Worm (Caenorhabditis elegans) whole organism, dauer: Measurements from ENCODE around the gene ttr-35.

ENCODE experiments used
- unc-62 ChIP-seq: sonication (generic microtip); optimal IDR thresholded peaks from 2 replicates; lab custom pipeline; 2017; ENCODE audit warnings: missing biosample characterization, missing genetic modification reagents, missing genetic modification characterization

Gene ttr-35

DNA sequence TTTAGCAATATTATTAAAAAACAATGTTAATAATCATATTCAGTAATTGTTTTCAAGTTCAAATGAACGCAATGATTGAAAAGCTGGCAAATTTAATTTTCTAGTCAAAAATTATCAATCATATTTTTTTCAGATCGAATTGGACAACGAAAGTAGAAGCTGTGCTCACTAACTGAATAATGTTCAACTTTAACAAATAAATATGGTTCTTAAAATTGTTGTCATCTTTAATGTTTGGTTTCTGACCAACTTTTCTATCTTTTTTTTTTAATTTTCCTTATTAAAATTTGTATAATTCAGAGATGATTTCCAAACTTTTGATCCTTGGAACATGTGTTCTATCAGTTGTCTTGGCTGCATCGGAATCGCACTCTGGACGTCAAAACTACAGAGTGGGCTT, at the start of gene ttr-35:
Gene ttr-35 (plus strand): TSS at position 301 of the 400 bp plus-strand sequence.
- no peak for TF ChIP-seq unc-62 (GFP tag; lab: Kevin White, UChicago)

DNA sequence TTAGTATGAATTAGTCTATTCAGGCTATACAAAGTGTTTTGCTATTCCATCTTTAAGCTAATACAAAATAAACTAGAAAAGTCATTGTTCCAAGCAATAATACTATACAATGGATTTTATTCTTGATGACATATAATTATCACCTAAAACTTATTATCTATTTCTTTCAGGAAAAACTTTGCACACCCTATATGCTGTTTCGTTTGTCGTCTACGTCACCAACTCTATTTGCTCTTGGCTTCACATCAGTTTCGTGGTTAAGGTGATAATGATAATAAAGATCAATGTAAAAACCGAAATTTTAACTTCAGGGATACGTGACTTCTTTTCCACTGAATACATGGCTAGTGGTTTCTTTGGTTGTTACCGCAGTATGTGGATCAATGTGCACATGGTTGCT, 49.6 kb upstream of the ttr-35 start:
- no peak for TF ChIP-seq unc-62 (GFP tag; lab: Kevin White, UChicago)

DNA sequence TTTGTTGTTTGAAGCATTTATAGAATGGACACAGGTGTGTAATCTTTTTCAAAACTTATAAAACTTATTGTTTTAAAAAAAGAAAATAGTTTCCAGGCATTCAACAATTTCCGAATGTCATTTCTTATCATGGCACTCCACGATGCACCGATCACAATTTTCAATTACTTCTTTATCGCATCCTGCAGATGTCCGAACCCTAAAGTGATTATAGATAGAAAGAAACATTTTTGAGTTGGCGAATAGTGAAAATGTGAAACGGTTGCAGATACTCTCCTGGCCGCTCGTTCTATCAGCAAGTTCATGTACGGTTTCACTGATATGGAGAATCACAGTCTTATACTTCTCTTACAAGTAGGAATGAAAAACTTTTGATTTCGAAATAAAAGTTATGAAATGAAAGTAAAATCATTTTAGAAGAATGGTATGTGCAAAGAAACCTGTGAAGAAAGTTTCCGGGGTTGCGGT, 49.1 kb upstream of the ttr-35 start, which contains the start of gene C15B12.2:
Gene C15B12.2 (plus strand): TSS at position 418 of the 468 bp plus-strand sequence.
- TF ChIP-seq unc-62 (GFP tag; lab: Kevin White, UChicago), result no peak

DNA sequence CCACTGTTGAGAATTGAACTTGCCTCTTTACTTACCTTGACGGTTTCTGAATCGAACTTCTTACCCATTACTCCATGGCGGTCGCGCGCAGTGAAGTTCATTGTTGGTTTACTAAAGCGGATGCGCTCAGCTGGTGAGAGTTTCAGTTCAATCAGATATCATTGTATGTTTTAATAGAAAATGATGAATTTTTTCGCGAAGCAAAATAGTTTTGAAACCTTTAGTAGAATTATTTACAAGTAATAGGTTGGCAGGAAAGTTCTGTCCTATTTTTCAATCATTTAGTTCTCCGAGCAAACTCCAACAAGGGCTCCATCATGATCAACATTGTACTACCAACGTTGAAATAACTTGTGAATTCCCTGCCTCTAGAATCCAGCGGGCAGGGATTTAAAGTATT, 44.6 kb upstream of the ttr-35 start, which contains the start of gene C15B12.3:
Gene C15B12.3 (minus strand): TSS at position 101 of the 400 bp plus-strand sequence.
- no peak for TF ChIP-seq unc-62 (GFP tag; lab: Kevin White, UChicago)

DNA sequence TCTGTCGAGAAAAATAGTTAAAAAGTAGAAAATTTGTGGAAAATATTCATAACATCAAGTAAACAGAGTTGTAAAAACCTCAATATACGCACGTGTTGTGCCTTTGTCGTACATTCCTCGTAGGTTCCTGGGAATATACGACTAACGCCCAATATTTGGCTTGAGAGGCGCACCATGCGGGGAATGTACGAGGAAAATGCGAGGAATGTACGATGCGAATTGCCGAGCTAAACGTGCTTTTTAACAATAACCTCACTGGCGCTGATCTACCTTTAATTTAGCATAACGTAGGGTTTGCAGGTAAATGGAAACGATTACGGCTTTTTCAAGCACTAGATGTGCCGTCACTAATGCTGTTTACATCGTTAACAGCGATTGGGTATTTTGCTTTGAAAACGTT, 43.6 kb upstream of the ttr-35 start, which contains the start of gene C15B12.9:
Gene C15B12.9 (plus strand): TSS at position 301 of the 400 bp plus-strand sequence.
- no peak for TF ChIP-seq unc-62 (GFP tag; lab: Kevin White, UChicago)

DNA sequence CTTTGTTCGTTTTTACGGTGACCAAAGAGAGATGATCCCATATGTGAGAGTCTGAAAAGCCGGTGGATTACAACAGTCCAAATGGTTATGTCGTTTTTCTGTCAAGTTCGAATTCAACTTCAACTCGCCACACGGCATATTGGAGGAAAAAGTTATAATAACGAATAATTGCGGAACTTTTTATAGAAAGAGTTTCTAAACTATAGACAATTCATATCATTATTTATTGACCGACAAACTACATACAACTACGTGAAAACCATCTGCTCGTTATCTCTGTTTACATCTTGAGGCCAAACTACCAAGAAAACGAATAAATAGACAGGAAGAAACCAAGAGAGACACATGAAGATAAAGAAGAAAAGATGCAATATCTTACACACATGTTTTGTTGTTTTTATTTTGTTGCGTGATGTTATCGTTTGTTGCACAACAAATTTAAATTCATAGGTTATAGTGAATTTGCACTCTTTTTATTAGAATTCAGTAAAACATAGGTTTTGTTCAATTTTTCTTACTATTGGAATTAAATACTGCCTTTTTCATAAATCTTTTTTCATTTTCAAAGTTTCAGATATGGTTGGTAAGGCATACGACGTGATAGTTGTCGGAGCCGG, 38.3 kb upstream of the ttr-35 start, which contains the start of the genes C15B12.4 and C15B12.8:
Gene C15B12.4 (minus strand): TSS at position 51 of the 617 bp plus-strand sequence.
Gene C15B12.8 (plus strand): TSS at position 567 of the 617 bp plus-strand sequence.
- no peak for TF ChIP-seq unc-62 (GFP tag; lab: Kevin White, UChicago)

DNA sequence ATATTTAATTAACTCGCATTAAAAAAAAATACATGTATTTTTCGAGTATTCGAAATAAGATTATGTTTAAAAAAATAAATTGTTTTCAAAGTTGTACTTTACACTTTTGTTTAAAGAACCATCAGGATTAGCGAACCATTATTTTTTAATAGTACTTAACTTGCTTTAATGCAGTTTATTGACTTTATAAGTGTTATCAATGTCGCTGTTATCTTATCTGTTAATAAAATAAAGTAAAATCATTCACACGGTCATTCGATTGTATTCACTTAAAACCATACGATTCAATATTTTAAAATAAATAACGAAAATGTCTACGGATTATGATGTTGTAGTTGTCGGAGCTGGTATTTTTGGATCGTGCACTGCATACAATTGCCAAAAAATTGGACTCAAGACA, 35.5 kb upstream of the ttr-35 start, which contains the start of gene C15B12.1:
Gene C15B12.1 (plus strand): TSS at position 271 of the 400 bp plus-strand sequence.
- no peak for TF ChIP-seq unc-62 (GFP tag; lab: Kevin White, UChicago)

DNA sequence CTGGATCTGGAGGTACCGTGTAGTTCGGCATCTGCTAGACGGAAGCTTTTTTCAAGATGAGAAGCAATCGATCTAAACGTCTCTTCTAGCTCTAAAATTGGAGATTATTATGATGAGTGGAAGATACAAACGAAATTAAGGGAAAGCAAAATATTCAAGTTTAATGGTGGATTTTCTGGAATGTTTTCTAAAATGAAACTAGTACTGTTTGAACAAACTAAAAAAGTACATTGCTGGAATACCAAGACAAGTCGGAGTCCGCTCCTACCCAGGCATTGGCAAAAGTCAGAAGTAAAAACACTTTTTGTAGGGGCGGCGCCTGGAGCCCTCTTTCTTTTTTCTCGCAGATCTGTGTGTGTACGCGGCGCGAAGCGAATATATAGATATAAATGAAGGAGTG, 27.3 kb upstream of the ttr-35 start, which contains the start of gene gar-1:
Gene gar-1 (minus strand): TSS at position 101 of the 400 bp plus-strand sequence.
- TF ChIP-seq unc-62 (GFP tag; lab: Kevin White, UChicago), result no peak

DNA sequence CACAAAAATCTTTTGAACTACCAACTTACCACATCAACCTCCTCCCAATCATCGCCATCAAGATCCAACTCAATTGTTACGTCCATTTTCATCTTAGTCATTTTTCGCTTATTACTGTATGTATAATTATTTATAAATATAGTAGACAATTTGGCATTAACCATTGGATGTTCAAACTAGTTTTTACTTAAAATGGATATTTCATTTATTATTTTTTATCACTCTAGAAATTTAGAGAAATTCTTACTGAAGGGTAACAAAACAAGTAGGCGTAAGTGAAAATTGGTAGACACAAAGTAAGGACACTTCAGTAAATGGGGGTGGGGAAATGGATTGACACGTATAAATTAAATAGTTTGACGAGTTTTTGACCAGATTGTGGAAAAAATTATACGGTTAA, 12.3 kb upstream of the ttr-35 start, which contains the start of gene actl-1:
Gene actl-1 (minus strand): TSS at position 101 of the 400 bp plus-strand sequence.
- no peak for TF ChIP-seq unc-62 (GFP tag; lab: Kevin White, UChicago)

DNA sequence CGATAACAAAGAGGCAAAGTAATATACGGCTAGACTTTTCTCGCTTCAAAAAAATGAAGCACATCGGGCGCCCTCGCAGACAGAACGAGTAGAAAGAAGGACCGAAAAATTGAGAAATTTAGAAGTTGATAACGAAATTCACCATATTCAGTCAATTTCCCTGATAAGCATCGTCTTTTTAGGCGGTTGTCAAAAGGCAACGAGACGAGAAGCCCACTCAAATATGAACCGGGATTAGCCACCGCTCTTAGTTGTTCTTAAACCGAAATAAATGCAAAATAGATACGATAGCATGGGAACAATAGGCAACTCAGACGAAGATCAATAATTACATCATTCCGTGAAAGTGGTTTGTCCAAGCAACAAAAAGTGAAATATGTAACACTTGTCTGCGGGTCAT, 8.9 kb upstream of the ttr-35 start:
- no peak for TF ChIP-seq unc-62 (GFP tag; lab: Kevin White, UChicago)

DNA sequence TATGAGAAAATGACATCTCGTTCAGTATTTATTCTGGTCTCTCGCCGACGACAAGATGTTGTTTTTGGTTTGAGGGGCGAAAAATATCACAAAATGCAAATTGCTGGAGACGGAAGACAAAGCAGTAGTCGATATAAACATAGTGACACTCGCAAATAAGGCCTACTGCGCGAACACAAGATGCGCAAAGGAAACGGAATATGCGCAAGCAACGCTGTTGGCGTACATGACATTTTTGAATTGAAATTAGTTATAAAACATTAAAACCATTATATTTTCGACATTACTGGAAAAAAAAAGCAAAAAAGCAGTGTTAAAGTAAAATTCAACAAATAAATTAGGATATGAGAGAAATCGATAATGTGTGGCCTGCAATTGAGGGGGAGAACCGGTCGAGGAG, 7.1 kb upstream of the ttr-35 start, which contains the start of gene cdf-1:
Gene cdf-1 (minus strand): TSS at position 136 of the 400 bp plus-strand sequence.
- TF ChIP-seq unc-62 (GFP tag; lab: Kevin White, UChicago), result no peak

DNA sequence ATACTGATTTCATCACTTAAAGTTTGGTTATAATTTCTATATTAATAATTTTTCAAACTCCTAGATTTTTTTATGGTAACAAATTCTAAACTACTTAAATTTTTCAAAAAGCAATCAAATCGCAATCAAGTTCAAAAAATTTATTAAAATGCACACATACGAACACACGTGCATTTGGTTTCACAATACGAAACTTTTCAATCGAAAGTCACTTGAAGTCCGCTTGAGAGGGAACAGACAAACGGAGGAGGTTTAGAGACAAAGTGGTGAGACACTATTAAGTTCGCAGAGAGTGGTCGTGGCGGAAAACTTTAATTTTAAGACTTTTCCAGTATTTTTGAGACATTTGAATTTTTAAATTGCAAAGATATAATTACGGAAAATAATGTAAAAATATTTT, 6.4 kb upstream of the ttr-35 start, which contains the start of gene glr-8:
Gene glr-8 (plus strand): TSS at position 319 of the 400 bp plus-strand sequence.
- TF ChIP-seq unc-62 (GFP tag; lab: Kevin White, UChicago), result no peak

DNA sequence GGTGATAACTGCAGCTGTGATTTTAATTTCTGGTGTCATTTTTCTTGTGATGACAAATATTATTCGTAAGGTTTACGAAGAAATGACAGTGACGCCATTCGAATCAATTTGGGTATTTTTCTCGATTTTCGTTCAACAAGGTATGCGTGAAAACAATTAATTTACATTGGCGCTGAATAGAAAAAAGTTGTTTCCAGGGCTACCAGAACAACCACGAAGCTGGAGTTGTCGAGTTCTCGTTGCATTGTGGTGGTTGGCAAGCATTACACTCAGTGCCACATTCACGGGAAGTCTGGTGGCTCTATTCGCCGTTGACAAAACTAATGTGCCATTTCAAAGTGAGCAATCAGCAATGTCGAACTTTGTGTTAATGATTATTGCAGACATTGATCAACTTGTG, 4.4 kb upstream of the ttr-35 start:
- TF ChIP-seq unc-62 (GFP tag; lab: Kevin White, UChicago), result no peak

DNA sequence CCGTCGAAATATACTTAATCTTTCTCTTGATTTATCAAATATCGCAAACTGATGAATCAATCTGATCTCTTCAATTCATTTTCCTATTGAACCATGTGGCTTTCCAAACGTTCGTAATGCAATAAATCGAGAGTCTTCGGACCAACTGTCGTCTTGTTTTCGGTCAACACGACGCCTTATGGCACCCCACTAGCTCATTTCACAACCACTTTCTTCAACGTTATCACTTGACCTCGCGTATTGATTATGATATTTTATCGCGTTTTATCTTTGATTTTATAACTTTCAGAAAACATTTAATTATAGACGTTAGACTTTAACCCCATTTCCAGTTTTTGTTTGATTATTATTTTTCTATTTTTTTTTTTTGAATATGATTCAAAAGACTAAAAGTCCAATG, 2.3 kb upstream of the ttr-35 start:
- no peak for TF ChIP-seq unc-62 (GFP tag; lab: Kevin White, UChicago)

DNA sequence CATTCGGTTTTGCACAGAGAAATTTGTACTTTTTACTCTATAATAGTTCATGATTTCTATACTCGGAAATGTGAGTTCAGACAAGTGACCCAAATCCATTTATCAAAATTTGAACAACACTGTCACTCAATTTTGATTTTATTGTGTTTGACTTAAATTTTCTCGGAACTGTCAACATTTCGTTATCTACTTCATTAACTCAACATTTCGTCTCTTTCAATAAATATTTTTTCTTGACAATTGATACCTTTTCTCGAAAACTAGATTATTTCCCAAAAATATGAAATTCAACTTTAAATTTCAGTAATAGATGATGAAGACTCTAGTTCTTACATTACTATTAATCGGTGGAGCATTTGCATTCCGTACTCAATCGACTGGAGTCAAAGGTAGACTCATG, 1.5 kb upstream of the ttr-35 start, which contains the start of gene ttr-36:
Gene ttr-36 (plus strand): TSS at position 301 of the 400 bp plus-strand sequence.
- no peak for TF ChIP-seq unc-62 (GFP tag; lab: Kevin White, UChicago)

DNA sequence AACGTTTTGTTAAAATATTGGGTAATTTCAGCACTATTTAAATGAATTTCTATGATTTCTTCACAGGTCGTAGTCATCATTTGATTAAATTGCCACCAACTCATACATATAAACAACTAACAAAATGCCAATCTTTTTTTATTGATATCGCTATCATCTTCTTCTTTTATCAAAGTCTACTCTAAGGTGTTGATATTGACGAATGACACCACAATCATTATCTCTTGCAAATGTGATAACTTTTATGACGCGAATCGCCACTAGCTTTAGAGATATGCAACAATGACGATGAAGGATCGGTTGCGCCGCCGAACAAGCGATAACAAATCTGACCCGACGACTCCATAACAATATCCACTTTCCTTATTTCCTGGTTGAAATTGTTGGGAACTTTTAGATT, 2.4 kb downstream of the ttr-35 start:
- TF ChIP-seq unc-62 (GFP tag; lab: Kevin White, UChicago), result no peak
